Worm (Caenorhabditis elegans) whole organism, L1 larva: Measurements from ENCODE around the gene F23B2.7.

Experiments used
- nhr-20 ChIP-seq: sonication (generic microtip); optimal IDR thresholded peaks from 2 replicates; lab custom pipeline; 2016; ENCODE audit warnings: mild to moderate bottlenecking, missing genetic modification characterization, missing compliant biosample characterization
- zag-1 ChIP-seq: fragments of 150-350 bp; optimal IDR thresholded peaks from 2 replicates; lab custom pipeline; 2014; ENCODE audit warnings: missing biosample characterization, missing genetic modification characterization

- TF ChIP-seq nhr-20 (tag; lab: Kevin White, UChicago) (no peak), zag-1 (tag; lab: Kevin White, UChicago) (no peak)
These were observed 31.5 kb upstream of the F23B2.7 start, which contains the start of gene nrfl-1 for ce11 chrIV:9118792-9119191.
